Fruit fly (Drosophila melanogaster) whole organism, prepupa: Measurements from ENCODE around the gene zetaCOP.

Source experiments
- CG10631 ChIP-seq: fragments of 200-800 bp; sonication (Bioruptor generic); optimal IDR thresholded peaks from 2 replicates; lab custom pipeline; 2016; ENCODE audit warnings: missing biosample characterization, missing genetic modification characterization
- CG10669 ChIP-seq: fragments of 200-800 bp; sonication (Bioruptor generic); optimal IDR thresholded peaks from 3 replicates; lab custom pipeline; 2018; ENCODE audit warnings: missing biosample characterization, mild to moderate bottlenecking, missing genetic modification characterization, moderate library complexity
- CG11294 ChIP-seq: fragments of 200-800 bp; sonication (Bioruptor generic); IDR thresholded peaks from 2 replicates; pipeline ENCODE4 v1.3.6; 2022; ENCODE audit warnings: missing biosample characterization, missing genetic modification characterization
- CG15336 ChIP-seq: fragments of 200-800 bp; sonication (Bioruptor generic); IDR thresholded peaks from 2 replicates; pipeline ENCODE4 v1.3.6; 2022; ENCODE audit warnings: missing biosample characterization, missing genetic modification characterization
- CG1621 ChIP-seq: fragments of 200-800 bp; sonication (Bioruptor generic); optimal IDR thresholded peaks from 3 replicates; lab custom pipeline; 2018; ENCODE audit warnings: missing biosample characterization, mild to moderate bottlenecking, missing genetic modification characterization
- CG16779 ChIP-seq: fragments of 200-800 bp; sonication (Bioruptor generic); optimal IDR thresholded peaks from 3 replicates; lab custom pipeline; 2017; ENCODE audit warnings: missing biosample characterization, mild to moderate bottlenecking, missing genetic modification characterization
- CG3032 ChIP-seq: fragments of 200-800 bp; optimal IDR thresholded peaks from 2 replicates; lab custom pipeline; 2019; ENCODE audit warnings: missing biosample characterization, mild to moderate bottlenecking, missing genetic modification characterization, moderate library complexity
- CG31627 ChIP-seq: fragments of 200-800 bp; sonication (Bioruptor generic); optimal IDR thresholded peaks from 3 replicates; lab custom pipeline; 2016; ENCODE audit warnings: missing biosample characterization, missing genetic modification characterization
- CG32006 ChIP-seq: fragments of 200-800 bp; sonication (Bioruptor generic); optimal IDR thresholded peaks from 3 replicates; lab custom pipeline; 2017; ENCODE audit warnings: missing biosample characterization, mild to moderate bottlenecking, missing genetic modification characterization
- CG34406 ChIP-seq: fragments of 200-800 bp; sonication (Bioruptor generic); optimal IDR thresholded peaks from 3 replicates; lab custom pipeline; 2016; ENCODE audit warnings: missing biosample characterization, missing genetic modification characterization
- CG3919 ChIP-seq: fragments of 200-800 bp; sonication (Bioruptor generic); optimal IDR thresholded peaks from 3 replicates; lab custom pipeline; 2016; ENCODE audit warnings: missing biosample characterization, missing genetic modification characterization
- CG4318 ChIP-seq: fragments of 200-800 bp; sonication (Bioruptor generic); optimal IDR thresholded peaks from 3 replicates; lab custom pipeline; 2017; ENCODE audit warnings: missing biosample characterization, mild to moderate bottlenecking, missing genetic modification characterization
- CG6163 ChIP-seq: fragments of 200-800 bp; sonication (Bioruptor generic); IDR thresholded peaks from 3 replicates; pipeline ENCODE4 v1.3.6; 2022; ENCODE audit warnings: missing biosample characterization, missing genetic modification characterization
- CG6276 ChIP-seq: fragments of 200-800 bp; sonication (Bioruptor generic); optimal IDR thresholded peaks from 2 replicates; lab custom pipeline; 2017; ENCODE audit warnings: missing biosample characterization, mild to moderate bottlenecking, missing genetic modification characterization
- CG6792 ChIP-seq: fragments of 200-800 bp; sonication (Bioruptor generic); optimal IDR thresholded peaks from 3 replicates; lab custom pipeline; 2016; ENCODE audit warnings: missing biosample characterization, missing genetic modification characterization
- CG6808 ChIP-seq: fragments of 200-800 bp; sonication (Bioruptor generic); optimal IDR thresholded peaks from 3 replicates; lab custom pipeline; 2017; ENCODE audit warnings: missing biosample characterization, missing genetic modification characterization, mild to moderate bottlenecking, moderate library complexity, missing genetic modification reagents
- CG6854 ChIP-seq: fragments of 200-800 bp; sonication (Bioruptor generic); optimal IDR thresholded peaks from 2 replicates; lab custom pipeline; 2017; ENCODE audit warnings: missing biosample characterization, mild to moderate bottlenecking, missing genetic modification characterization
- CG7368 ChIP-seq: fragments of 200-800 bp; sonication (Bioruptor generic); optimal IDR thresholded peaks from 3 replicates; lab custom pipeline; 2016; ENCODE audit warnings: missing biosample characterization, missing genetic modification characterization
- CG8119 ChIP-seq: fragments of 200-800 bp; sonication (Bioruptor generic); IDR thresholded peaks from 3 replicates; pipeline ENCODE4 v1.3.6; 2022; ENCODE audit warnings: missing biosample characterization, missing genetic modification characterization
- CG8632 ChIP-seq: fragments of 200-800 bp; sonication (Bioruptor generic); optimal IDR thresholded peaks from 3 replicates; lab custom pipeline; 2016; ENCODE audit warnings: missing biosample characterization, missing genetic modification characterization
- CG9139 ChIP-seq: fragments of 200-800 bp; sonication (Bioruptor generic); optimal IDR thresholded peaks from 3 replicates; lab custom pipeline; 2017; ENCODE audit warnings: missing biosample characterization, mild to moderate bottlenecking, missing genetic modification characterization
- Eip75B ChIP-seq: fragments of 200-800 bp; sonication (Bioruptor generic); optimal IDR thresholded peaks from 3 replicates; lab custom pipeline; 2016; ENCODE audit warnings: missing biosample characterization, missing genetic modification characterization
- Eip78C ChIP-seq: fragments of 200-800 bp; sonication (Bioruptor generic); peaks from one replicate; lab custom pipeline; 2016; ENCODE audit warnings: missing biosample characterization, missing genetic modification characterization
- Eip93F ChIP-seq: fragments of 200-800 bp; sonication (Bioruptor generic); optimal IDR thresholded peaks from 2 replicates; lab custom pipeline; 2016; ENCODE audit warnings: missing biosample characterization, mild to moderate bottlenecking, missing genetic modification characterization
- Ets21C ChIP-seq: fragments of 200-800 bp; sonication (Bioruptor generic); optimal IDR thresholded peaks from 3 replicates; lab custom pipeline; 2016; ENCODE audit warnings: missing biosample characterization, missing genetic modification characterization
- Ets96B ChIP-seq: fragments of 200-800 bp; optimal IDR thresholded peaks from 2 replicates; lab custom pipeline; 2019; ENCODE audit warnings: missing biosample characterization, mild to moderate bottlenecking, missing genetic modification characterization, moderate library complexity
- Gug ChIP-seq: fragments of 200-800 bp; sonication (Bioruptor generic); IDR thresholded peaks from 2 replicates; pipeline ENCODE4 v1.3.6; 2022; ENCODE audit warnings: missing biosample characterization, missing genetic modification characterization
- Hr38 ChIP-seq: sonication (Bioruptor generic); optimal IDR thresholded peaks from 2 replicates; lab custom pipeline; 2016; ENCODE audit warnings: missing biosample characterization, missing genetic modification characterization
- Hr4 ChIP-seq: fragments of 200-800 bp; sonication (Bioruptor generic); optimal IDR thresholded peaks from 3 replicates; lab custom pipeline; 2016; ENCODE audit warnings: missing biosample characterization, missing genetic modification characterization
- Met ChIP-seq: fragments of 200-800 bp; sonication (Bioruptor generic); optimal IDR thresholded peaks from 3 replicates; lab custom pipeline; 2016; ENCODE audit warnings: missing biosample characterization, missing genetic modification characterization
- OdsH ChIP-seq: fragments of 200-800 bp; sonication (Bioruptor generic); optimal IDR thresholded peaks from 3 replicates; lab custom pipeline; 2016; ENCODE audit warnings: missing biosample characterization, missing genetic modification characterization
- Sox102F ChIP-seq: fragments of 200-800 bp; sonication (Bioruptor generic); optimal IDR thresholded peaks from 2 replicates; lab custom pipeline; 2016; ENCODE audit warnings: missing biosample characterization, mild to moderate bottlenecking, missing genetic modification characterization
- Sox14 ChIP-seq: fragments of 200-800 bp; sonication (Bioruptor generic); optimal IDR thresholded peaks from 3 replicates; lab custom pipeline; 2016; ENCODE audit warnings: missing biosample characterization, missing genetic modification characterization
- Sox15 ChIP-seq: fragments of 200-800 bp; sonication (Bioruptor generic); optimal IDR thresholded peaks from 3 replicates; lab custom pipeline; 2016; ENCODE audit warnings: missing biosample characterization, missing genetic modification characterization
- achi ChIP-seq: fragments of 200-800 bp; sonication (Bioruptor generic); optimal IDR thresholded peaks from 3 replicates; lab custom pipeline; 2016; ENCODE audit warnings: missing biosample characterization, missing genetic modification characterization
- cyc ChIP-seq: fragments of 200-800 bp; sonication (Bioruptor generic); optimal IDR thresholded peaks from 3 replicates; lab custom pipeline; 2016; ENCODE audit warnings: missing biosample characterization, missing genetic modification characterization
- dac ChIP-seq: fragments of 200-800 bp; sonication (Bioruptor generic); optimal IDR thresholded peaks from 2 replicates; lab custom pipeline; 2017; ENCODE audit warnings: missing biosample characterization, mild to moderate bottlenecking, missing genetic modification characterization
- dsx ChIP-seq: fragments of 200-800 bp; optimal IDR thresholded peaks from 3 replicates; lab custom pipeline; 2019; ENCODE audit warnings: missing biosample characterization, mild to moderate bottlenecking, missing genetic modification characterization, moderate library complexity; ENCODE audit not compliant: poor library complexity, severe bottlenecking
- eg ChIP-seq: fragments of 200-800 bp; sonication (Bioruptor generic); IDR thresholded peaks from 3 replicates; pipeline ENCODE4 v1.3.6; 2022; ENCODE audit warnings: missing biosample characterization, missing genetic modification characterization
- esn ChIP-seq: fragments of 200-800 bp; sonication (Bioruptor generic); optimal IDR thresholded peaks from 2 replicates; lab custom pipeline; 2016; ENCODE audit warnings: missing biosample characterization, mild to moderate bottlenecking, missing genetic modification characterization, moderate library complexity
- fd59A ChIP-seq: fragments of 200-800 bp; sonication (Bioruptor generic); optimal IDR thresholded peaks from 2 replicates; lab custom pipeline; 2017; ENCODE audit warnings: missing biosample characterization, mild to moderate bottlenecking, missing genetic modification characterization, missing genetic modification reagents
- fd85E ChIP-seq: fragments of 200-800 bp; sonication (Bioruptor generic); optimal IDR thresholded peaks from 3 replicates; lab custom pipeline; 2016; ENCODE audit warnings: missing biosample characterization, missing genetic modification characterization
- fkh ChIP-seq: fragments of 200-800 bp; sonication (Bioruptor generic); optimal IDR thresholded peaks from 3 replicates; lab custom pipeline; 2017; ENCODE audit warnings: missing biosample characterization, mild to moderate bottlenecking, missing genetic modification characterization, moderate library complexity
- lz ChIP-seq: fragments of 200-800 bp; sonication (Bioruptor generic); optimal IDR thresholded peaks from 3 replicates; lab custom pipeline; 2016; ENCODE audit warnings: missing biosample characterization, missing genetic modification characterization
- net ChIP-seq: fragments of 200-800 bp; sonication (Bioruptor generic); optimal IDR thresholded peaks from 3 replicates; lab custom pipeline; 2016; ENCODE audit warnings: missing biosample characterization, missing genetic modification characterization
- pdm3 ChIP-seq: fragments of 200-800 bp; sonication (Bioruptor generic); optimal IDR thresholded peaks from 3 replicates; lab custom pipeline; 2016; ENCODE audit warnings: missing biosample characterization, missing genetic modification characterization
- spab ChIP-seq: fragments of 200-800 bp; sonication (Bioruptor generic); optimal IDR thresholded peaks from 2 replicates; lab custom pipeline; 2017; ENCODE audit warnings: missing biosample characterization, mild to moderate bottlenecking, missing genetic modification characterization, missing genetic modification reagents
- ss ChIP-seq, 2 experiments: fragments of 200-800 bp; sonication (Bioruptor generic); optimal IDR thresholded peaks; 2 replicates in 1 of 2; 3 replicates in 1 of 2; lab custom pipeline; 2017 to 2018; ENCODE audit warnings: mild to moderate bottlenecking in 2 of 2, missing biosample characterization in 2 of 2, missing genetic modification characterization in 2 of 2, moderate library complexity in 1 of 2
- svp ChIP-seq: fragments of 200-800 bp; sonication (Bioruptor generic); peaks from one replicate; lab custom pipeline; 2016; ENCODE audit warnings: missing biosample characterization, missing genetic modification characterization
- topi ChIP-seq: fragments of 200-800 bp; sonication (Bioruptor generic); optimal IDR thresholded peaks from 3 replicates; lab custom pipeline; 2016; ENCODE audit warnings: missing biosample characterization, missing genetic modification characterization
- vri ChIP-seq: fragments of 200-800 bp; sonication (Bioruptor generic); optimal IDR thresholded peaks from 3 replicates; lab custom pipeline; 2016; ENCODE audit warnings: missing biosample characterization, mild to moderate bottlenecking, missing genetic modification characterization

The zetaCOP gene

DNA sequence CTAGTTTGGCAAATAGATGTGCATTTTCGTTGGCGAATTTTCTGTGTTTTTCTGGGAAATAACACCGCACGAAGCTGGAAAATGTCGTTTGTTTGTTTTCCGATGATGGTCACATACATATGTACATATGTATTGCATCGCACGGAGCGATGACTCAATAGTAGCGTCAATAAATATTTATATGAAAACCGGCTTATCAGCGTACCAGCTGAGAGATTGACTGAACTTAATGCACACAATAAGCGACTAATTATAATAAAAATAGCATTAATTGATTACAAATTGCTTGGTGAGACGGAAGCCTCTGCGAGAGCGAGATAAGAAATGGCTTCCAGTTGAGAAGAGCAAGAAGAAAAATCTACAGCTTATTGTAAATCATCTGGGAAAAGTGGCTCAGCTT lies 28.9 kb downstream of the zetaCOP start:
- TF ChIP-seq lz: no peak
- TF ChIP-seq CG6276 (GFP tag; lab: Kevin White, UChicago): no peak
- TF ChIP-seq fkh (GFP tag; lab: Kevin White, UChicago): peak; percentile 4
- TF ChIP-seq svp (GFP tag; lab: Kevin White, UChicago): peak; percentile 67
- TF ChIP-seq Ets21C: no peak
- no peak for TF ChIP-seq Ets96B

DNA sequence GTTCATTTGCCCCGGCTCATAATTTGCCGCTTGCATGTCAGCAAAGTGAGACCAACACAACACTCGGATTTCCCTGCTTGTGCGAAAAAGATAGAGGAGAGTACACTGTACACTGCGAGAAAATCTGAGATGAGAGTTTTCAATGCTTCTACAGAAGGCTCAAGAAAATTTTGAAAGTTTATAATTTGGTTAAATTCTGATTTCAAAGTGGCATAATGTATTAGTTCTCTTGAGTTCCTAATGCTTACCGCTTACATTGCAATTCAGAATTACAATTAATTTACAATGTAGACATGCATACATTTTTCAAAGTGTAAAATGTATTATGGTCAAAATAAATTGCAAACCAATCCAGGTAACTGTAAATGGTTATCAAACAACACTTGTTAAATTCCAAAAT lies 30.4 kb downstream of the zetaCOP start:
- TF ChIP-seq CG11294 (peak; percentile 46; the same call in 1 of the 2 replicates), CG6792 (GFP tag; lab: Kevin White, UChicago) (no peak), Ets21C (no peak), Met (no peak), CG34406 (no peak), Sox102F (GFP tag; lab: Kevin White, UChicago) (no peak), achi (GFP tag; lab: Kevin White, UChicago) (peak; percentile 50), esn (GFP tag; lab: Kevin White, UChicago) (peak; percentile 24), Gug (GFP tag; lab: Robert Waterston, UW) (peak; percentile 48), CG6808 (GFP tag; lab: Kevin White, UChicago) (peak; percentile 9), CG1621 (tag; lab: Kevin White, UChicago) (no peak), Hr4 (peak; percentile 85), CG8119 (GFP tag; lab: Robert Waterston, UW) (peak; percentile 78), CG6854 (no peak), CG9139 (GFP tag; lab: Kevin White, UChicago) (no peak), CG10669 (peak; percentile 53), CG8632 (GFP tag; lab: Kevin White, UChicago) (no peak), cyc (GFP tag; lab: Kevin White, UChicago) (no peak), Eip75B (GFP tag; lab: Kevin White, UChicago) (peak; percentile 33), Eip78C (GFP tag; lab: Kevin White, UChicago) (peak; percentile 87), Hr38 (no peak), CG7368 (no peak), vri (GFP tag; lab: Kevin White, UChicago) (no peak), topi (GFP tag; lab: Kevin White, UChicago) (no peak), CG4318 (GFP tag; lab: Kevin White, UChicago) (peak; percentile 84), lz (no peak), CG3919 (peak; percentile 71), fd59A (GFP tag; lab: Kevin White, UChicago) (peak; percentile 23), fd85E (GFP tag; lab: Kevin White, UChicago) (no peak), Ets96B (peak; percentile 39), spab (GFP tag; lab: Kevin White, UChicago) (peak; percentile 49), eg (GFP tag; lab: Robert Waterston, UW) (peak; percentile 72), CG16779 (tag; lab: Kevin White, UChicago) (no peak), CG3032 (tag; lab: Kevin White, UChicago) (peak; percentile 19), CG31627 (GFP tag; lab: Kevin White, UChicago) (no peak), CG15336 (GFP tag; lab: Robert Waterston, UW) (peak; percentile 78), Sox15 (GFP tag; lab: Kevin White, UChicago) (no peak), CG32006 (GFP tag; lab: Kevin White, UChicago) (peak; percentile 86), pdm3 (peak; percentile 41), OdsH (GFP tag; lab: Kevin White, UChicago) (peak; percentile 26), ss (GFP tag; optimal IDR thresholded peaks at IDR 0.05; lab: Kevin White, UChicago) (no peak), CG10631 (GFP tag; lab: Kevin White, UChicago) (peak; percentile 49), dac (peak; percentile 39), CG6163 (peak; percentile 30; the same call in 1 of the 3 replicates), net (GFP tag; lab: Kevin White, UChicago) (peak; percentile 22), Eip93F (no peak), CG6276 (GFP tag; lab: Kevin White, UChicago) (peak; percentile 80), Sox14 (GFP tag; lab: Kevin White, UChicago) (peak; percentile 48), dsx (GFP tag; lab: Kevin White, UChicago) (no peak)
